In the genomic region with DNA sequence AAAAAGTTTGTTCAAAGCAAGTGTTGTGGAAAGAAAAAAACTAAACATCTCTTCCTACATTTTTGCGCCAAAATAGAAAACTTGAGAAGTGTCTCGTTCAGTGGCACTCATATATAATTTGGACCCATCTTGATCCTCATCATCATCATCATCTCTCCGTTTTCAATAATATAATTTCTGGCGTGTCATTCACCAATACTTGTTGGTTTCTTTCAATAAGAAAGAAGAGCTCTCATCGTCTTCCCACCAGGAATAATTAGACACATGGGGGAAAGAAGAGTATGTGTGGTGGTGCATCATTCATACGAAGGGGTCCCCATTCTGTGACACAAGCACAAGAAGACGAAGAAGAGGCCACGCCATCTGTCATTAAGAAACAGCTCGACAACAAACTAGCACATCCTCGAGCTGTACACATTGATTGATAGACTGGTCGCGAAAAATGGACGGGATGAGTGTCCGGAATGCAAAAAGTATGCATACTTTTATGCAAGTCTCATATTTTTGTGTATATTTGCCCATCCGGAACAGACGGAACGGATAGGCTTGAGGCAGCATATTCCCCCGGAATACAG, we compare ENCODE assay signal across 4 worm cellular contexts.
TF ChIP-seq lines count a peak whose summit lies in the region.

No protein-coding gene starts in this region.

TF ChIP-seq in whole organism, L2 larva, 48 proteins besides CTCF, POLR2A, EP300 and RAD21:
- TF ChIP-seq ama-1 (optimal IDR thresholded peaks at IDR 0.05; lab: Kevin White, UChicago): no peak
- TF ChIP-seq nhr-21 (tag; optimal IDR thresholded peaks at IDR 0.05; lab: Kevin White, UChicago): peak; percentile 0
TF ChIP-seq in whole organism, L2 larva: peak in this region for 1.

TF ChIP-seq in whole organism, L4 larva, 104 proteins besides CTCF, POLR2A, EP300 and RAD21:
- peak in 1 of 2 experiments; percentile 41 for TF ChIP-seq unc-62 (GFP tag; optimal IDR thresholded peaks at IDR 0.05 in 1 of 2; lab: Kevin White, UChicago)
- no peak for TF ChIP-seq unc-62 (tag; optimal IDR thresholded peaks at IDR 0.05; lab: Kevin White, UChicago)
- 0 out of 2 replicates have a peak, but pooled peaks have one; percentile 26 for TF ChIP-seq php-3 (GFP tag; IDR thresholded peaks at IDR 0.05; lab: Robert Waterston, UW)
- TF ChIP-seq daf-19 (GFP tag; conservative IDR thresholded peaks at IDR 0.05; lab: Robert Waterston, UW): no peak

TF ChIP-seq in whole organism, late embryonic, 69 proteins besides CTCF, POLR2A, EP300 and RAD21:
- TF ChIP-seq hlh-8 (tag; optimal IDR thresholded peaks at IDR 0.05; lab: Kevin White, UChicago): no peak
- TF ChIP-seq nfya-1 (tag; optimal IDR thresholded peaks at IDR 0.05; lab: Kevin White, UChicago): peak; percentile 31
- TF ChIP-seq unc-42 (tag; optimal IDR thresholded peaks at IDR 0.05; lab: Kevin White, UChicago): peak; percentile 60

TF ChIP-seq in whole organism, mixed stage, embryonic, 35 proteins besides CTCF, POLR2A, EP300 and RAD21:
- peak; percentile 45 for TF ChIP-seq unc-62 (GFP tag; optimal IDR thresholded peaks at IDR 0.05; lab: Kevin White, UChicago)
- peak; percentile 5 for TF ChIP-seq lin-32 (GFP tag; optimal IDR thresholded peaks at IDR 0.05; lab: Kevin White, UChicago)
- no peak for TF ChIP-seq lsy-2 (tag; optimal IDR thresholded peaks at IDR 0.05; lab: Kevin White, UChicago)
- no peak for TF ChIP-seq lin-13 (tag; optimal IDR thresholded peaks at IDR 0.05; lab: Kevin White, UChicago)
- peak; percentile 87 for TF ChIP-seq ces-1 (GFP tag; optimal IDR thresholded peaks at IDR 0.05; lab: Kevin White, UChicago)
- peak; percentile 76 for TF ChIP-seq cnd-1 (tag; optimal IDR thresholded peaks at IDR 0.05; lab: Kevin White, UChicago)
- TF ChIP-seq unc-120 (tag; optimal IDR thresholded peaks at IDR 0.05; lab: Kevin White, UChicago; ENCODE audit: poor library complexity, severe bottlenecking): no peak
